Worm (Caenorhabditis elegans) whole organism, dauer: ENCODE data around the gene unc-7.

Source experiments
- unc-62 ChIP-seq: sonication (generic microtip); optimal IDR thresholded peaks from 2 replicates; lab custom pipeline; 2017; ENCODE audit warnings: missing biosample characterization, missing genetic modification reagents, missing genetic modification characterization

Gene unc-7

DNA sequence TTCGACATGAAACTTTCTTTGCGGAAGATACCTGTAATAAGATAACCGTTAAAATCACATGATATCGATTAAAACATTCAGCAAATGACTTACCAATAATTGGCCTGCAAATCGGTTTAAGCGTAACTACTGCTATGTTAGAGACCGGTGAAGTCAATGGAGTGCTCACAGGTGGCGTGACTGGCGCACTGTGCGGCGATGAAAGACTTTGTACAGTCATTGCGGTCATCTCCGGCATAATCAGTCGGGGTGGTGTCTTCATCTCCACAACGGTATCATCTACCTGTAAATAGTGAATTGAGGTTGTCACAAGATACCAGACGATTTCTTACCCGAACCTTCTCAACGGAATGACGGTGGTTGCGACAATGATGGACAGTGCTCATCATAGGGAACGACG, 70.6 kb downstream of the unc-7 start:
- no peak for TF ChIP-seq unc-62 (GFP tag; lab: Kevin White, UChicago)

DNA sequence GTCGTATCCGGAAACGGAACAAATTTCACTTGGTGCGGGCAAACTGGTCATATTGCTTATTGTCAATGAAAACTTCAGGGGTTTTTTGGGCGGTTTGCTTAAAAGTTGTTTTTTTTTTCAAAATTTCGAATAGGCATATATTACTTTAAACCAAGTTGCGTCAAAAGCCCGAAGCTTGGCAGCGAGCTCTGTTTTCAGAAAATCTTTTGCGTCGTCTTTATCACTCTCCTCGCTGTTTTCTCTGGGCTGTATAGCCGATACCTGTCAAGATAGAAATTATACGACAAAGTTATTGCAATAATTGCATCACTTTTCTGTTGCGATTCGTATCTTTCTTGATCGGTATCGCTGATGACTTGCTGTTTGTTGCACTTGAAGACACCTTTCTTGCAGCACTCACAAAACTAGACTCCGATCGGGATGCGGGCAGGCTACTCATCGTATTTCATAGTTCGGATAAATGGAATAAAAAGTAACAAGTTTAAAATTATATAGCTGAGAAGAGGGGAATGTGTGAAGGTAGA, 71.4 kb downstream of the unc-7 start, which contains the start of the genes H40L08.3 and H40L08.9:
TSS of gene H40L08.3 (minus strand) at position 51 of the 524 bp plus-strand sequence.
TSS of gene H40L08.9 (minus strand) at position 439 of the 524 bp plus-strand sequence.
- TF ChIP-seq unc-62 (GFP tag; lab: Kevin White, UChicago) = no peak

DNA sequence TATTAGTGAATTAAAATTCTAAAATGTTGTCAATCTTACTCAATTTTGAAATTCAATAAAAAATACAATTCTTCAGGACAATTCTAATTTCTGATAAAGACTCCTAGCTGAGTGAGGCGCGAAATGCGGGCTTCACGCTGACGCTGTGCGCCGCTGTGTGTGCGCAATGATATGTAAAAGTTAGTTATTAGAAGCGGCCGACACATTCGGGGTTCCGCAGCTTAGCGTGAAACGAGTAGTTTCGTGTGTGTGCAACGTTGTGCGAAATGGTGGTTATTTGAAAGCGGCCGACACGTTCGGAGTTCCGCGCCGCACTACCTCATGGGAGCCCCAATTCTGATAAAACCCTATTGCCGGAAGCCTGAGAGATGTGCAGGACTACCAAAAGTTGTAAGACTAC, 72.4 kb downstream of the unc-7 start:
- no peak for TF ChIP-seq unc-62 (GFP tag; lab: Kevin White, UChicago)

DNA sequence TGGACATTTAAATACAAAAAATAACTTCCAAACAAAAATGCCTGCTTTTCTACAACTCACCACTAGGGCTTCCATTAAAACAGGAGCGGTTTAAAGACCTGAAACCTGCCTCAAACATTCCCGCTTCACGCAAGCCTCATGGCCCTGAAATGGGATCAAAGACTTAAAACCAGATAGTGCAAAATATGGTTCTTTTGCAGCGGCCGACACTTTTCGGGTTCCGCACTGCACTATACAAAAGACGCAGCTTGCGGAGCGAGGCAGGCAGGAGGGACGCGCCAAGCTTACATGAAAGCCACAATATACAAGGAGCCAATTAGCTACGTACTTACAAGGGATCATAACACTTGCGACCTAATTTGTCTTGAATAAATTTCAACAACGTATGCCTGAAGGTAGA, 74.1 kb downstream of the unc-7 start:
- no peak for TF ChIP-seq unc-62 (GFP tag; lab: Kevin White, UChicago)

DNA sequence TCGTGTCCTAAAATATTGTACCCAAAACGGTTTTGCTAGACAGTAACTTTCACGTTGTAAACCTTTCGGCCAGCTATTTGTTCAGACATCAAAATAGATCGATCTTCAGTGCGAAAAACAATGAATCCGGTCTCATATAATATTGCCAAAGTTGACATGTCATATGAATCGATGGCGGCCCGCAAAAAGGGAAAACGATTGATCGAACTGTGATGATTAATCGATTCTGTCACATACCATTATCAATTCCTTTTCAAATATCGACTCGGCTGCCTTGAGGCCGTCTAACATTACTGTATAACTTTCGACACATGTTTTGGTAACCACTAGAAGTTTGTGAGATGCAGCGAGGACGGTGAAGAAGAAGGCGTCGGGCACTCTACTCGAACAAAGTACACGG, 74.7 kb downstream of the unc-7 start:
- no peak for TF ChIP-seq unc-62 (GFP tag; lab: Kevin White, UChicago)
